In the genomic region with DNA sequence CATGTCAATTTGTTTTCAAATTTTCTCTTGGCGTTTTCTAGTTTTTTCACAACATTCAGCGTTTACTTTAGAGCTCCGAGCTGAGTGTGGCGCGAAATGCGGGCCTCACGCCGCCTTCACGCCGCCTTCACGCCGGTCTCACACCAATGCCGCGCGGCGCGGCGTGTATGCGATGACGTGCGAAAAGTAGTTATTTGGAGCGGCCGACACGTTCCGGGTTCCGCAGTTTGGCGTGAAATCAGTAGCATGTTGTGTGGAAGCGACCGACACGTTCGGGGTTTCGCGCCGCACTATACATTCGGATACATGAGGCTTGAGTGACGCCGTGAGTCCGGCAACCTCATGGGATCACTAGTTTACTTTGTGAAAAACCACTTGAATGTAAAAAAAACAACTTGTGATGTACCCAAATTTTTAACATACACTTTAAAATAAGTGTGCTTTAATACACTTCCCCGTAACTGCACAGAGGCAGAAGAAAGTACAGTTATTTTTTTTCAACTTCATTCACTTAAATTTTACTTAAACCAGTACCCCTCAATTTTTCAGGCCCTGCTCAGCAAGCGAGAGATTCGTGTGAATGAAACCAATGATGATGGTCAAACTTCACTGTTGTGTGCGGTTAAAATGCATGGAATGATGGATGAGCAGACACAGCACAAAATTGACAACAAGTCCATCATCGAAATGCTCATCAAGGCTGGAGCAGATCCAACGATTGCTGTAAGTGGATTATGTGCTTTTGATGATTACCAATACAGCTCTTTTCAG, we compare ENCODE assay signal across 1 worm cellular context.
TF ChIP-seq lines count a peak whose summit lies in the region.

No protein-coding gene starts in this region.

TF ChIP-seq in whole organism, L4 larva, 104 proteins besides CTCF, POLR2A, EP300 and RAD21 (continued from another document):
- TF ChIP-seq zfp-3 (GFP tag; conservative IDR thresholded peaks at IDR 0.05; lab: Robert Waterston, UW) (no peak), nhr-41 (GFP tag; IDR thresholded peaks at IDR 0.05; lab: Robert Waterston, UW) (0 out of 2 replicates have a peak, but pooled peaks have one; percentile 24), F37D6.2 (tag; optimal IDR thresholded peaks at IDR 0.05; lab: Kevin White, UChicago) (no peak), lsy-2 (tag; optimal IDR thresholded peaks at IDR 0.05; lab: Kevin White, UChicago) (no peak), unc-130 (GFP tag; optimal IDR thresholded peaks at IDR 0.05; lab: Kevin White, UChicago) (no peak), zip-11 (GFP tag; IDR thresholded peaks at IDR 0.05; lab: Robert Waterston, UW) (no peak), T26A8.4 (GFP tag; IDR thresholded peaks at IDR 0.05; lab: Robert Waterston, UW) (no peak), ZK546.5 (tag; optimal IDR thresholded peaks at IDR 0.05; lab: Kevin White, UChicago) (no peak), unc-62 (GFP tag; optimal IDR thresholded peaks at IDR 0.05 in 1 of 2; lab: Kevin White, UChicago) (no peak), unc-62 (tag; optimal IDR thresholded peaks at IDR 0.05; lab: Kevin White, UChicago) (no peak), nhr-28 (tag; optimal IDR thresholded peaks at IDR 0.05; lab: Kevin White, UChicago) (no peak), mep-1 (tag; optimal IDR thresholded peaks at IDR 0.05; lab: Kevin White, UChicago) (no peak), nhr-48 (tag; optimal IDR thresholded peaks at IDR 0.05; lab: Kevin White, UChicago) (no peak), rbr-2 (tag; optimal IDR thresholded peaks at IDR 0.05; lab: Kevin White, UChicago) (peak; percentile 8), dmd-6 (GFP tag; IDR thresholded peaks at IDR 0.05; lab: Robert Waterston, UW) (0 out of 2 replicates have a peak, but pooled peaks have one; percentile 19), gei-8 (GFP tag; optimal IDR thresholded peaks at IDR 0.05; lab: Kevin White, UChicago) (no peak), dmd-8 (GFP tag; IDR thresholded peaks at IDR 0.05; lab: Robert Waterston, UW) (no peak), nhr-42 (GFP tag; IDR thresholded peaks at IDR 0.05; lab: Robert Waterston, UW) (0 out of 2 replicates have a peak, but pooled peaks have one; percentile 29), lir-3 (tag; optimal IDR thresholded peaks at IDR 0.05; lab: Kevin White, UChicago) (no peak), ceh-28 (tag; optimal IDR thresholded peaks at IDR 0.05; lab: Kevin White, UChicago) (no peak), mxl-2 (GFP tag; conservative IDR thresholded peaks at IDR 0.05; lab: Robert Waterston, UW) (no peak), pha-4 (GFP tag; IDR thresholded peaks at IDR 0.05; lab: Robert Waterston, UW) (no peak), pha-4 (tag; optimal IDR thresholded peaks at IDR 0.05; lab: Kevin White, UChicago) (no peak), nhr-6 (tag; optimal IDR thresholded peaks at IDR 0.05; lab: Kevin White, UChicago) (no peak), nhr-237 (tag; optimal IDR thresholded peaks at IDR 0.05; lab: Kevin White, UChicago) (no peak), duxl-1 (tag; optimal IDR thresholded peaks at IDR 0.05; lab: Kevin White, UChicago; ENCODE audit: poor library complexity) (no peak), T20F7.1 (GFP tag; optimal IDR thresholded peaks at IDR 0.05; lab: Kevin White, UChicago) (no peak), ztf-7 (tag; optimal IDR thresholded peaks at IDR 0.05; lab: Kevin White, UChicago) (no peak), mdt-29 (GFP tag; IDR thresholded peaks at IDR 0.05; lab: Robert Waterston, UW) (peak; percentile 49; the same call in 1 of the 2 replicates), Y5F2A.4 (GFP tag; optimal IDR thresholded peaks at IDR 0.05; lab: Kevin White, UChicago) (no peak), ceh-20 (GFP tag; IDR thresholded peaks at IDR 0.05; lab: Robert Waterston, UW) (no peak), F26F4.8 (GFP tag; conservative IDR thresholded peaks at IDR 0.05; lab: Robert Waterston, UW) (no peak), zag-1 (tag; optimal IDR thresholded peaks at IDR 0.05; lab: Kevin White, UChicago) (no peak), set-16 (GFP tag; IDR thresholded peaks at IDR 0.05; lab: Robert Waterston, UW) (peak; percentile 75), aha-1 (tag; lab: Kevin White, UChicago) (no peak), D1046.2 (GFP tag; IDR thresholded peaks at IDR 0.05; lab: Robert Waterston, UW) (0 out of 2 replicates have a peak, but pooled peaks have one; percentile 56), daf-12 (tag; optimal IDR thresholded peaks at IDR 0.05; lab: Kevin White, UChicago) (no peak), ama-1 (optimal IDR thresholded peaks at IDR 0.05; lab: Kevin White, UChicago) (no peak), daf-19 (GFP tag; conservative IDR thresholded peaks at IDR 0.05; lab: Robert Waterston, UW) (no peak), snpc-4 (tag; optimal IDR thresholded peaks at IDR 0.05; lab: Kevin White, UChicago) (peak; percentile 46), nhr-76 (tag; optimal IDR thresholded peaks at IDR 0.05; lab: Kevin White, UChicago) (no peak), mdl-1 (tag; optimal IDR thresholded peaks at IDR 0.05; lab: Kevin White, UChicago) (no peak), madf-5 (GFP tag; IDR thresholded peaks at IDR 0.05; lab: Robert Waterston, UW) (no peak), hif-1 (tag; optimal IDR thresholded peaks at IDR 0.05; lab: Kevin White, UChicago) (no peak), F44E2.7 (GFP tag; IDR thresholded peaks at IDR 0.05; lab: Robert Waterston, UW) (no peak), lin-1 (GFP tag; IDR thresholded peaks at IDR 0.05; lab: Robert Waterston, UW) (no peak), F10B5.3 (tag; optimal IDR thresholded peaks at IDR 0.05; lab: Kevin White, UChicago) (no peak), nhr-10 (tag; optimal IDR thresholded peaks at IDR 0.05; lab: Kevin White, UChicago) (no peak), zip-2 (tag; optimal IDR thresholded peaks at IDR 0.05; lab: Kevin White, UChicago) (no peak), daf-8 (GFP tag; IDR thresholded peaks at IDR 0.05; lab: Robert Waterston, UW) (no peak), R02D3.7 (tag; optimal IDR thresholded peaks at IDR 0.05; lab: Kevin White, UChicago) (no peak), attf-4 (tag; optimal IDR thresholded peaks at IDR 0.05; lab: Kevin White, UChicago) (no peak), snpc-1.2 (GFP tag; IDR thresholded peaks at IDR 0.05; lab: Robert Waterston, UW) (no peak), dmd-9 (GFP tag; IDR thresholded peaks at IDR 0.05; lab: Robert Waterston, UW) (no peak), ceh-44 (GFP tag; IDR thresholded peaks at IDR 0.05; lab: Robert Waterston, UW) (no peak), nhr-102 (tag; optimal IDR thresholded peaks at IDR 0.05; lab: Kevin White, UChicago) (no peak), egl-27 (tag; optimal IDR thresholded peaks at IDR 0.05; lab: Kevin White, UChicago) (no peak), unc-39 (tag; optimal IDR thresholded peaks at IDR 0.05; lab: Kevin White, UChicago) (no peak), Y48G9A.11 (GFP tag; IDR thresholded peaks at IDR 0.05; lab: Robert Waterston, UW) (no peak), nhr-11 (tag; optimal IDR thresholded peaks at IDR 0.05; lab: Kevin White, UChicago) (no peak), ceh-62 (tag; optimal IDR thresholded peaks at IDR 0.05; lab: Kevin White, UChicago) (no peak), madf-9 (GFP tag; conservative IDR thresholded peaks at IDR 0.05; lab: Robert Waterston, UW) (no peak), egl-43 (GFP tag; IDR thresholded peaks at IDR 0.05; lab: Robert Waterston, UW) (0 out of 2 replicates have a peak, but pooled peaks have one; percentile 45), hmg-1.1 (GFP tag; IDR thresholded peaks at IDR 0.05; lab: Robert Waterston, UW) (no peak)
